Fruit fly (Drosophila melanogaster): Measurements from ENCODE around the gene CG18178.

CG18178 gene

DNA sequence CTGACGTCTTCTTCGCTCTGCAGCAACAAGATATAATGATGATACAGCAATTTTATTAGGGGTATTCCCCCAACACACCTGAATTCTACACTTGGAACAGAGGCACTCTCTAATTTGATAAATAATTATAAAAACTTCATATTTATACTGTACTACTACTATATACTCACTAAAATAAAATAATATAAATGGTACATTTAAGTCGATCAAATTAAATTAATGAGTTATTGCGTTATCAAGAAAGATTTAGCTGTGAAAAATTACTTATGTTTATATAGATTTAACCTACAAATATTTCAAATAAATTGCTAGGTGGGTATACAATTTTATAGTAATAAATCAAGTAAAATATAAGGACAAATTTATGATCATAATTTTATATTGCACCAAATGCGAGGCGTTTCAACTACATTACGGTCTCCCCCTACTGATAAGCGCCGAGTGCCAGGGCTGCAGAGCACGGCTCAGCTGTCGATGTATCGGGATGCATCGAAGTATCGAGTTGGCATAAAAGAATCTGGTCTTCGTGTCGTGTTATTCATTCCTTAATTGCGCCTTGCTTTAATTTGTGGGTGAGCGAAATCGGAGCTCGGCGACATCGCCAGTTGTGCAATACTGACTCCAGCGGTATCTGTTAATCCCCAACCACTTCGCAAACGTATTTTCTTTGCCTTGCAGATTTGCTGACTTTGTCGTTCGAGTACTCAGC is 5.0 kb downstream of the CG18178 start, which contains the start of gene vsg (continued):
- TF ChIP-seq PHDP (tag; optimal IDR thresholded peaks at IDR 0.05) = peak; percentile 78
- TF ChIP-seq knrl (GFP tag; IDR thresholded peaks at IDR 0.05; ENCODE audit: partially characterized antibody) = peak; percentile 85
- TF ChIP-seq CG1647 (GFP tag; optimal IDR thresholded peaks at IDR 0.05) = peak; percentile 27
- peak; percentile 81 for TF ChIP-seq Oli (tag; optimal IDR thresholded peaks at IDR 0.05)
- TF ChIP-seq abd-A (tag; optimal IDR thresholded peaks at IDR 0.05) = no peak
- TF ChIP-seq CG4617 (GFP tag; optimal IDR thresholded peaks at IDR 0.05; ENCODE audit: borderline replicate concordance) = peak; percentile 90
- no peak for TF ChIP-seq cg (GFP tag; optimal IDR thresholded peaks at IDR 0.05)
- peak; percentile 88 for TF ChIP-seq CG7839 (tag; optimal IDR thresholded peaks at IDR 0.05)
- TF ChIP-seq repo (GFP tag; optimal IDR thresholded peaks at IDR 0.05) = no peak
- TF ChIP-seq grau (tag; optimal IDR thresholded peaks at IDR 0.05) = peak; percentile 88
- TF ChIP-seq CG12744 (GFP tag; optimal IDR thresholded peaks at IDR 0.05) = peak; percentile 2
- peak; percentile 13 for TF ChIP-seq pum (GFP tag; optimal IDR thresholded peaks at IDR 0.05)
- no peak for TF ChIP-seq gt (GFP tag; IDR thresholded peaks at IDR 0.05)
- peak; percentile 81; the same call in 2 of the 3 replicates for TF ChIP-seq CG7357 (GFP tag; IDR thresholded peaks at IDR 0.05)
- peak; percentile 0 for TF ChIP-seq slp2 (GFP tag; optimal IDR thresholded peaks at IDR 0.05)
- TF ChIP-seq CG14050 (GFP tag; IDR thresholded peaks at IDR 0.05) = no peak
- no peak for TF ChIP-seq CG9876 (GFP tag; optimal IDR thresholded peaks at IDR 0.05)
- TF ChIP-seq CG7745 (tag; optimal IDR thresholded peaks at IDR 0.05) = no peak
- peak; percentile 64 for TF ChIP-seq CG6765 (GFP tag; optimal IDR thresholded peaks at IDR 0.05)
- no peak for TF ChIP-seq CG12236 (GFP tag; optimal IDR thresholded peaks at IDR 0.05)
- TF ChIP-seq CG11560 (tag; IDR thresholded peaks at IDR 0.05) = peak; percentile 70; the same call in 2 of the 3 replicates
- TF ChIP-seq Opbp (GFP tag; IDR thresholded peaks at IDR 0.05; ENCODE audit: partially characterized antibody) = peak; percentile 93
- TF ChIP-seq pros (GFP tag; optimal IDR thresholded peaks at IDR 0.05) = peak; percentile 17
- TF ChIP-seq CG1603 (tag; optimal IDR thresholded peaks at IDR 0.05) = peak; percentile 67
- peak; percentile 62 for TF ChIP-seq vfl (GFP tag; optimal IDR thresholded peaks at IDR 0.05)
- no peak for TF ChIP-seq CG17802 (tag; optimal IDR thresholded peaks at IDR 0.05)
- no peak for TF ChIP-seq tio (GFP tag; optimal IDR thresholded peaks at IDR 0.05)
- peak; percentile 23 for TF ChIP-seq trh (GFP tag; optimal IDR thresholded peaks at IDR 0.05)
- TF ChIP-seq CG30431 (GFP tag; optimal IDR thresholded peaks at IDR 0.05) = peak; percentile 62
- peak; percentile 58; the same call in 1 of the 2 replicates for TF ChIP-seq GATAe (GFP tag; conservative IDR thresholded peaks at IDR 0.05)
- peak; percentile 86 for TF ChIP-seq Ssrp (tag; optimal IDR thresholded peaks at IDR 0.05)
- TF ChIP-seq tgo (GFP tag; IDR thresholded peaks at IDR 0.05) = peak; percentile 81
- TF ChIP-seq Nf-YA (GFP tag; IDR thresholded peaks at IDR 0.05) = peak; percentile 35; the same call in 1 of the 2 replicates
- peak; percentile 84 for TF ChIP-seq CG9932 (GFP tag; IDR thresholded peaks at IDR 0.05)
- TF ChIP-seq danr (GFP tag; IDR thresholded peaks at IDR 0.05) = no peak
- TF ChIP-seq CG5180 (GFP tag; optimal IDR thresholded peaks at IDR 0.05) = peak; percentile 35
- peak; percentile 40 for TF ChIP-seq shn (GFP tag; optimal IDR thresholded peaks at IDR 0.05)
- TF ChIP-seq HmgD (GFP tag; optimal IDR thresholded peaks at IDR 0.05) = peak; percentile 39
- TF ChIP-seq Dbx (GFP tag; IDR thresholded peaks at IDR 0.05) = peak; percentile 71; the same call in 2 of the 3 replicates
- peak; percentile 83 for TF ChIP-seq CG15696 (tag; optimal IDR thresholded peaks at IDR 0.05)
- TF ChIP-seq Ets97D (GFP tag; optimal IDR thresholded peaks at IDR 0.05) = peak; percentile 29
- no peak for TF ChIP-seq CG9609 (GFP tag; optimal IDR thresholded peaks at IDR 0.05)
- peak; percentile 44 for TF ChIP-seq CG34422 (GFP tag; IDR thresholded peaks at IDR 0.05)
- peak; percentile 81; the same call in 3 of the 4 replicates for TF ChIP-seq Gug (GFP tag; IDR thresholded peaks at IDR 0.05)
- peak; percentile 69 for TF ChIP-seq Blimp-1 (GFP tag; optimal IDR thresholded peaks at IDR 0.05)
- TF ChIP-seq lola (GFP tag; optimal IDR thresholded peaks at IDR 0.05) = peak in 1 of 3 experiments; percentile 91
- peak; percentile 31 for TF ChIP-seq Hand (GFP tag; optimal IDR thresholded peaks at IDR 0.05)
- TF ChIP-seq chn (GFP tag; optimal IDR thresholded peaks at IDR 0.05) = peak; percentile 49
- TF ChIP-seq salm (tag; optimal IDR thresholded peaks at IDR 0.05) = peak; percentile 48

Measured in whole organism, embryonic.